Worm (Caenorhabditis elegans): ENCODE results near the gene Y73B3B.3.

DNA sequence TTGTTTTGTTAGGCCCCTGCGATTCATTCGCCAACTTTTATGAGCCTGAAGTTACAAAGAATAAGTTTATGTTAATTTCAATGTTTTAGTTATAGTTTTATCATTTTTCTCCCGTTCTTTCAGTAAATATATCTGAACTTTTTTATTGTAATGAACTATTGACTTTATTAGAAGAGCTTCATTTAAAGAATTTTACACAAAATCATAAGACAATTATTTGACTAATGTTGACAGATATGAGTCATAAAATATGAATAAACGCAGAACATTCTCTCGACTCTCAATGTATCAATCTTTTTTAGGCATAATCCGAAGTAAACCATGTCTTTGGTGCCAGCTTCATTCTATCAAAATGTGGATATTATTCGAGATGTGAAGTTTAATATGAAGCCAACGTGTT, 32.7 kb upstream of the Y73B3B.3 start, which contains the start of the genes T08D2.5 and T08D2.4:
- TF ChIP-seq unc-62 (GFP tag; optimal IDR thresholded peaks at IDR 0.05), result no peak
- no peak for TF ChIP-seq ceh-58 (GFP tag; IDR thresholded peaks at IDR 0.05)
- no peak for TF ChIP-seq K11D2.4 (GFP tag; IDR thresholded peaks at IDR 0.05)
- TF ChIP-seq F55B11.4 (tag; optimal IDR thresholded peaks at IDR 0.05; ENCODE audit: borderline replicate concordance, insufficient read depth), result no peak
- no peak for TF ChIP-seq ztf-28 (GFP tag; IDR thresholded peaks at IDR 0.05)

Data from whole organism, young adult.